Fruit fly (Drosophila melanogaster): ENCODE measurements around the gene CG10086.

- TF ChIP-seq CTCF (optimal IDR thresholded peaks at IDR 0.05) = no peak
- no peak for TF ChIP-seq CG8478 (optimal IDR thresholded peaks at IDR 0.05)
These were observed 12.3 kb downstream of the CG10086 start, which contains the start of gene CG3014 for dm6 chr3R:7802693-7803092.
